Worm (Caenorhabditis elegans) whole organism, midembryonic: Measurements from ENCODE around the gene fic-1.

Experiments
- ztf-23 ChIP-seq: fragments of 200-800 bp; sonication (Bioruptor generic); IDR thresholded peaks from 2 replicates; pipeline ENCODE4 v1.3.6; 2022; ENCODE audit warnings: missing genetic modification reagents, missing genetic modification characterization, missing compliant biosample characterization
- ztf-29 ChIP-seq: fragments of 200-800 bp; sonication (Bioruptor generic); IDR thresholded peaks from 2 replicates; pipeline ENCODE4 v1.3.6; 2022; ENCODE audit warnings: missing genetic modification reagents, missing genetic modification characterization, missing compliant biosample characterization

DNA sequence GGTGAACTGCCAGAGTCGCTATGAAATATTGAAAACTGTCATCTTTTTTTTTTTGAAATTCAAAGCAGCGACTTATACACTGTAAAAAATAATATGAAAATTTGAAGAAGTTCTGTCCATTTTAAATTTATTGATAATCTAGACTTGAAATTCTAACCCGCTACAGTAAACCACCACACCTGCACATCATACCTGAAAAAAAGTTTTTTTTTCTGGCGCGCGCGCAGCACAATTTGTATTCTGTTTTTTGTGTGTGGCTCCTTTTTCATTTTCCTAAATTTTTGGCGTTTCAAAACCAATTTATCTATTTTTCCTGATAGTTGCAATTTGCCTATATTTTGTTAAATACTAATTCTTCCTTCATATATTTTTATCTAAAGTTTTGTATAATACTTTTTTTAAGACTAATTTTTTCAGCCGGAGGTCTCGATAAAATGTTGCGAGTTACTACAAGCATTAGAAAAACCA is 48.3 kb downstream of the fic-1 start, which contains the start of gene cyb-2.1:
- TF ChIP-seq ztf-29 (GFP tag; lab: Robert Waterston, UW): no peak
- TF ChIP-seq ztf-23 (GFP tag; lab: Robert Waterston, UW): no peak
